Fruit fly (Drosophila melanogaster): ENCODE data around the gene Pi3K92E.

The Pi3K92E gene

DNA sequence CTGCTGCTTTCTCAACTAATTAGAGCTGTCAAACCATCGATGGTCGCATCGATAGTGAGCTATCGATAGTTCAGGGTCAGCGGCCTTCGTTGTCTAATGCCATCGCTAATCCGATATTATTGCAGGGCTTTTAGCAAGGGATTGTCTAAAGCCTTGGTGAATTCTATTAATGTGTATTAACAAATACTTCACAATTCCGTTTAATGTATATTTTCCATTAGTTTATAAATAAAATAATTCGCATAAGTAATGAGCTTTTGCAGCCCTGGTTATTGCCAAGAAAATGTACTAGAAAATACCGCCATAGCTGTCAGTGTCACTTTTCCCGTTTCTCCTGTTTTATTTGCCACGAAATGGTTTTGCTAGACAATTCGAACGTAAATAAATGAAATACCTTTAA lies 54.7 kb downstream of the Pi3K92E start, which contains the start of the genes EloB and Srp14 (continued):
- TF ChIP-seq Met (GFP tag; optimal IDR thresholded peaks at IDR 0.05) (no peak), pdm3 (GFP tag; optimal IDR thresholded peaks at IDR 0.05) (no peak), Ets21C (GFP tag; optimal IDR thresholded peaks at IDR 0.05) (peak; percentile 72), CG15336 (GFP tag; IDR thresholded peaks at IDR 0.05) (peak; percentile 61), CG4318 (GFP tag; optimal IDR thresholded peaks at IDR 0.05) (no peak), Blimp-1 (GFP tag; optimal IDR thresholded peaks at IDR 0.05) (peak; percentile 31), vri (GFP tag; optimal IDR thresholded peaks at IDR 0.05) (no peak), CG10631 (GFP tag; optimal IDR thresholded peaks at IDR 0.05) (no peak), Smox (GFP tag; optimal IDR thresholded peaks at IDR 0.05) (no peak), acj6 (GFP tag; optimal IDR thresholded peaks at IDR 0.05) (peak; percentile 85), CG6163 (GFP tag; IDR thresholded peaks at IDR 0.05) (peak; percentile 77), fd59A (GFP tag; optimal IDR thresholded peaks at IDR 0.05) (peak; percentile 1), Hr39 (GFP tag; optimal IDR thresholded peaks at IDR 0.05) (peak; percentile 85), Eip93F (GFP tag; optimal IDR thresholded peaks at IDR 0.05) (peak; percentile 74), CG6792 (GFP tag; optimal IDR thresholded peaks at IDR 0.05) (peak; percentile 63), eg (GFP tag; IDR thresholded peaks at IDR 0.05) (peak; percentile 80), CG16779 (tag; optimal IDR thresholded peaks at IDR 0.05) (no peak), Sox15 (GFP tag; optimal IDR thresholded peaks at IDR 0.05) (peak; percentile 52), CG11762 (GFP tag; optimal IDR thresholded peaks at IDR 0.05; ENCODE audit: insufficient read depth) (peak; percentile 44), CG34406 (GFP tag; optimal IDR thresholded peaks at IDR 0.05) (peak; percentile 60), Ets96B (tag; optimal IDR thresholded peaks at IDR 0.05) (peak; percentile 67), Eip78C (GFP tag) (peak; percentile 93), OdsH (GFP tag; optimal IDR thresholded peaks at IDR 0.05) (no peak), Eip75B (GFP tag; optimal IDR thresholded peaks at IDR 0.05) (peak; percentile 74), CG1621 (tag; optimal IDR thresholded peaks at IDR 0.05) (peak; percentile 47), CG8119 (GFP tag; IDR thresholded peaks at IDR 0.05) (peak; percentile 65), spab (GFP tag; optimal IDR thresholded peaks at IDR 0.05) (no peak), CG31627 (GFP tag; optimal IDR thresholded peaks at IDR 0.05) (peak; percentile 79), CG11294 (GFP tag; IDR thresholded peaks at IDR 0.05) (no peak), salr (GFP tag; optimal IDR thresholded peaks at IDR 0.05) (no peak), fkh (GFP tag; optimal IDR thresholded peaks at IDR 0.05) (peak; percentile 59), Hr38 (GFP tag; optimal IDR thresholded peaks at IDR 0.05) (no peak), Sox14 (GFP tag; optimal IDR thresholded peaks at IDR 0.05) (peak; percentile 86), CG11902 (GFP tag; optimal IDR thresholded peaks at IDR 0.05) (peak; percentile 61), cyc (GFP tag; optimal IDR thresholded peaks at IDR 0.05) (peak; percentile 81), net (GFP tag; optimal IDR thresholded peaks at IDR 0.05) (no peak), Hr4 (GFP tag; optimal IDR thresholded peaks at IDR 0.05) (no peak), CG8319 (GFP tag; optimal IDR thresholded peaks at IDR 0.05) (peak; percentile 44)

Data from whole organism, prepupa.